Fruit fly (Drosophila melanogaster): ENCODE measurements around the gene Spn.

Spn gene

dm6 chr3L:2468509-2468908 lies 85.6 kb downstream of the Spn start (continued):
- no peak for TF ChIP-seq CG15073 (GFP tag; optimal IDR thresholded peaks at IDR 0.05)
- TF ChIP-seq CG15514 (GFP tag; optimal IDR thresholded peaks at IDR 0.05): no peak
- no peak for TF ChIP-seq CG14014 (GFP tag; IDR thresholded peaks at IDR 0.05)
- no peak for TF ChIP-seq CG13775 (GFP tag; optimal IDR thresholded peaks at IDR 0.05)
- TF ChIP-seq CG12391 (tag; optimal IDR thresholded peaks at IDR 0.05): peak; percentile 27
- peak; percentile 20 for TF ChIP-seq CG2712 (tag; optimal IDR thresholded peaks at IDR 0.05)
- TF ChIP-seq toy (GFP tag; IDR thresholded peaks at IDR 0.05): no peak
- no peak for TF ChIP-seq CG17361 (GFP tag; IDR thresholded peaks at IDR 0.05)
- no peak for TF ChIP-seq unc-4 (GFP tag; IDR thresholded peaks at IDR 0.05; ENCODE audit: partially characterized antibody)
- no peak for TF ChIP-seq H15 (GFP tag; IDR thresholded peaks at IDR 0.05)
- no peak for TF ChIP-seq YL-1 (GFP tag; optimal IDR thresholded peaks at IDR 0.05)
- TF ChIP-seq CG7271 (tag; optimal IDR thresholded peaks at IDR 0.05): peak; percentile 21
- no peak for TF ChIP-seq Hr3 (GFP tag; optimal IDR thresholded peaks at IDR 0.05)
- TF ChIP-seq dpn (GFP tag; optimal IDR thresholded peaks at IDR 0.05): no peak
- no peak for TF ChIP-seq CG8281 (tag; optimal IDR thresholded peaks at IDR 0.05)
- TF ChIP-seq CG3838 (GFP tag; optimal IDR thresholded peaks at IDR 0.05): no peak
- no peak for TF ChIP-seq CkIIα-i1 (GFP tag; IDR thresholded peaks at IDR 0.05)
- TF ChIP-seq CG12236 (GFP tag; optimal IDR thresholded peaks at IDR 0.05): no peak
- no peak for TF ChIP-seq sc (optimal IDR thresholded peaks at IDR 0.05)
- TF ChIP-seq sc (GFP tag; optimal IDR thresholded peaks at IDR 0.05): peak; percentile 31
- no peak for TF ChIP-seq dysf (GFP tag; IDR thresholded peaks at IDR 0.05)
- TF ChIP-seq CG11085 (GFP tag; IDR thresholded peaks at IDR 0.05): no peak
- no peak for TF ChIP-seq crol (GFP tag; IDR thresholded peaks at IDR 0.05)
- TF ChIP-seq zen2 (GFP tag; IDR thresholded peaks at IDR 0.05; ENCODE audit: partially characterized antibody): no peak
- no peak for TF ChIP-seq CG8944 (GFP tag; optimal IDR thresholded peaks at IDR 0.05)
- TF ChIP-seq CG11398 (GFP tag; optimal IDR thresholded peaks at IDR 0.05): peak; percentile 44
- no peak for TF ChIP-seq Hey (tag; optimal IDR thresholded peaks at IDR 0.05)
- TF ChIP-seq Drgx (GFP tag; IDR thresholded peaks at IDR 0.05): no peak
- TF ChIP-seq tin (GFP tag; optimal IDR thresholded peaks at IDR 0.05): no peak
- TF ChIP-seq vnd (GFP tag; IDR thresholded peaks at IDR 0.05; ENCODE audit: partially characterized antibody): no peak
- TF ChIP-seq Awh (GFP tag; IDR thresholded peaks at IDR 0.05): no peak
- no peak for TF ChIP-seq pnt (GFP tag; optimal IDR thresholded peaks at IDR 0.05)
- TF ChIP-seq CG13424 (tag; optimal IDR thresholded peaks at IDR 0.05): no peak
- peak; percentile 20 for TF ChIP-seq MTF-1 (GFP tag; optimal IDR thresholded peaks at IDR 0.05; ENCODE audit: borderline replicate concordance)
- TF ChIP-seq Atf6 (GFP tag; IDR thresholded peaks at IDR 0.05): no peak
- peak; percentile 17 for TF ChIP-seq CG2678 (tag; optimal IDR thresholded peaks at IDR 0.05)
- TF ChIP-seq Gug (GFP tag; IDR thresholded peaks at IDR 0.05): no peak
- TF ChIP-seq Scr (GFP tag; IDR thresholded peaks at IDR 0.05; ENCODE audit: partially characterized antibody): no peak
- no peak for TF ChIP-seq ttk (GFP tag; IDR thresholded peaks at IDR 0.05)
- TF ChIP-seq CG31388 (GFP tag; optimal IDR thresholded peaks at IDR 0.05): no peak
- no peak for TF ChIP-seq zf30C (GFP tag; optimal IDR thresholded peaks at IDR 0.05)
- no peak for TF ChIP-seq CG11560 (tag; IDR thresholded peaks at IDR 0.05)
- no peak for TF ChIP-seq Oli (tag; optimal IDR thresholded peaks at IDR 0.05)
- no peak for TF ChIP-seq Meics (GFP tag; optimal IDR thresholded peaks at IDR 0.05)
- TF ChIP-seq CG2129 (GFP tag; IDR thresholded peaks at IDR 0.05; ENCODE audit: partially characterized antibody): no peak
- peak; percentile 33 for TF ChIP-seq CG3407 (GFP tag; optimal IDR thresholded peaks at IDR 0.05)
- no peak for TF ChIP-seq slbo (GFP tag; IDR thresholded peaks at IDR 0.05)
- peak; percentile 57 for TF ChIP-seq fd64A (GFP tag; optimal IDR thresholded peaks at IDR 0.05)
- no peak for TF ChIP-seq Usf (GFP tag; optimal IDR thresholded peaks at IDR 0.05)
- TF ChIP-seq CG1233 (GFP tag; optimal IDR thresholded peaks at IDR 0.05): peak; percentile 17
- no peak for TF ChIP-seq repo (GFP tag; optimal IDR thresholded peaks at IDR 0.05)
- TF ChIP-seq Asciz (GFP tag; optimal IDR thresholded peaks at IDR 0.05): peak; percentile 7
